Worm (Caenorhabditis elegans) whole organism, L4 larva: Measurements from ENCODE around the gene Y37D8A.3.

ENCODE experiments used
- T26A8.4 ChIP-seq: fragments of 200-800 bp; sonication (Bioruptor generic); IDR thresholded peaks from 2 replicates; pipeline ENCODE4 v1.3.6; 2022; ENCODE audit warnings: missing genetic modification characterization, missing compliant biosample characterization
- Y75B8A.6 ChIP-seq: fragments of 200-800 bp; sonication (Bioruptor generic); IDR thresholded peaks from 2 replicates; pipeline ENCODE4 v1.3.6; 2022; ENCODE audit warnings: missing genetic modification reagents, missing genetic modification characterization, missing compliant biosample characterization
- aha-1 ChIP-seq: fragments of 150-350 bp; peaks from one replicate; lab custom pipeline; 2014; ENCODE audit warnings: missing biosample characterization, missing genetic modification characterization
- arid-1 ChIP-seq: fragments of 200-800 bp; sonication (Bioruptor generic); conservative IDR thresholded peaks from 2 replicates; pipeline ENCODE4 v1.3.6; 2022; ENCODE audit warnings: missing genetic modification reagents, missing genetic modification characterization, missing compliant biosample characterization
- ceh-28 ChIP-seq: fragments of 150-350 bp; optimal IDR thresholded peaks from 2 replicates; lab custom pipeline; 2014; ENCODE audit warnings: missing biosample characterization, missing genetic modification reagents, missing genetic modification characterization
- ctbp-1 ChIP-seq: fragments of 200-800 bp; sonication (Bioruptor generic); IDR thresholded peaks from 2 replicates; pipeline ENCODE4 v1.3.6; 2022; ENCODE audit warnings: missing genetic modification reagents, missing genetic modification characterization, missing compliant biosample characterization
- daf-12 ChIP-seq: fragments of 150-350 bp; optimal IDR thresholded peaks from 2 replicates; lab custom pipeline; 2014; ENCODE audit warnings: missing biosample characterization, missing genetic modification reagents, missing genetic modification characterization
- daf-8 ChIP-seq: fragments of 200-800 bp; sonication (Bioruptor generic); IDR thresholded peaks from 2 replicates; pipeline ENCODE4 v1.3.6; 2022; ENCODE audit warnings: missing genetic modification characterization, missing compliant biosample characterization
- dmd-6 ChIP-seq: fragments of 200-800 bp; sonication (Bioruptor generic); IDR thresholded peaks from 2 replicates; pipeline ENCODE4 v1.3.6; 2022; ENCODE audit warnings: missing genetic modification reagents, missing genetic modification characterization, missing compliant biosample characterization
- dmd-9 ChIP-seq: fragments of 200-800 bp; sonication (Bioruptor generic); IDR thresholded peaks from 2 replicates; pipeline ENCODE4 v1.3.6; 2022; ENCODE audit warnings: missing genetic modification reagents, missing genetic modification characterization, missing compliant biosample characterization
- egl-43 ChIP-seq: fragments of 200-800 bp; sonication (Bioruptor generic); IDR thresholded peaks from 2 replicates; pipeline ENCODE4 v1.3.6; 2022; ENCODE audit warnings: missing genetic modification reagents, missing genetic modification characterization, missing compliant biosample characterization
- hif-1 ChIP-seq, 2 experiments: sonication (generic microtip); optimal IDR thresholded peaks; 2 replicates each; lab custom pipeline; 2016 to 2017; ENCODE audit warnings: missing compliant biosample characterization in 2 of 2, missing genetic modification characterization in 2 of 2, missing genetic modification reagents in 2 of 2, missing genotype in 2 of 2, mild to moderate bottlenecking in 1 of 2
- hlh-11 ChIP-seq: fragments of 200-800 bp; sonication (Bioruptor generic); optimal IDR thresholded peaks from 2 replicates; lab custom pipeline; 2018; ENCODE audit warnings: mild to moderate bottlenecking, missing genetic modification characterization, missing compliant biosample characterization
- hlh-30 ChIP-seq: sonication (generic microtip); optimal IDR thresholded peaks from 2 replicates; lab custom pipeline; 2017; ENCODE audit warnings: antibody characterized with exemption, mild to moderate bottlenecking, missing genetic modification characterization, missing compliant biosample characterization; ENCODE audit not compliant: insufficient read depth
- hmg-1.1 ChIP-seq: fragments of 200-800 bp; sonication (Bioruptor generic); IDR thresholded peaks from 2 replicates; pipeline ENCODE4 v1.3.6; 2022; ENCODE audit warnings: missing genetic modification reagents, missing genetic modification characterization, missing compliant biosample characterization
- lin-1 ChIP-seq: fragments of 200-800 bp; sonication (Bioruptor generic); IDR thresholded peaks from 2 replicates; pipeline ENCODE4 v1.3.6; 2022; ENCODE audit warnings: missing genetic modification reagents, missing genetic modification characterization, missing compliant biosample characterization
- lin-39 ChIP-seq: fragments of 150-350 bp; optimal IDR thresholded peaks from 2 replicates; lab custom pipeline; 2014; ENCODE audit warnings: missing biosample characterization, missing genetic modification reagents, missing genetic modification characterization
- mdl-1 ChIP-seq, 2 experiments: fragments of 150-350 bp in 1 of 2; sonication (generic microtip) in 1 of 2; optimal IDR thresholded peaks; 2 replicates each; lab custom pipeline; 2014 to 2017; ENCODE audit warnings: missing biosample characterization in 2 of 2, missing genetic modification characterization in 2 of 2
- mdt-29 ChIP-seq: fragments of 200-800 bp; sonication (Bioruptor generic); IDR thresholded peaks from 2 replicates; pipeline ENCODE4 v1.3.6; 2022; ENCODE audit warnings: missing genetic modification reagents, missing genetic modification characterization, missing compliant biosample characterization
- mxl-3 ChIP-seq: fragments of 200-800 bp; sonication (Bioruptor generic); optimal IDR thresholded peaks from 2 replicates; lab custom pipeline; 2018; ENCODE audit warnings: mild to moderate bottlenecking, missing genetic modification characterization, missing compliant biosample characterization
- nhr-11 ChIP-seq: fragments of 150-350 bp; optimal IDR thresholded peaks from 2 replicates; lab custom pipeline; 2014; ENCODE audit warnings: missing biosample characterization, missing genetic modification characterization
- nhr-28 ChIP-seq: fragments of 150-350 bp; optimal IDR thresholded peaks from 2 replicates; lab custom pipeline; 2014; ENCODE audit warnings: missing biosample characterization, missing genetic modification characterization
- nhr-48 ChIP-seq: sonication (generic microtip); optimal IDR thresholded peaks from 2 replicates; lab custom pipeline; 2016; ENCODE audit warnings: mild to moderate bottlenecking, missing genetic modification characterization, missing compliant biosample characterization
- nhr-6 ChIP-seq: fragments of 150-350 bp; optimal IDR thresholded peaks from 2 replicates; lab custom pipeline; 2014; ENCODE audit warnings: missing biosample characterization, missing genetic modification characterization
- pqm-1 ChIP-seq: sonication (generic microtip); optimal IDR thresholded peaks from 2 replicates; lab custom pipeline; 2017; ENCODE audit warnings: missing biosample characterization, missing genetic modification characterization
- skn-1 ChIP-seq: fragments of 150-350 bp; optimal IDR thresholded peaks from 2 replicates; lab custom pipeline; 2014; ENCODE audit warnings: missing biosample characterization, missing genetic modification characterization
- snpc-1.2 ChIP-seq: fragments of 200-800 bp; sonication (Bioruptor generic); IDR thresholded peaks from 2 replicates; pipeline ENCODE4 v1.3.6; 2022; ENCODE audit warnings: missing genetic modification reagents, missing genetic modification characterization, missing compliant biosample characterization
- snpc-4 ChIP-seq: fragments of 150-350 bp; optimal IDR thresholded peaks from 2 replicates; lab custom pipeline; 2014; ENCODE audit warnings: missing biosample characterization, missing genetic modification characterization
- unc-39 ChIP-seq: sonication (generic microtip); optimal IDR thresholded peaks from 2 replicates; lab custom pipeline; 2017; ENCODE audit warnings: missing biosample characterization, missing genetic modification characterization
- unc-62 ChIP-seq, 3 experiments: fragments of 150-350 bp in 1 of 3; sonication (generic microtip); optimal IDR thresholded peaks in 2 of 3; peaks in 1 of 3; 1 replicate in 1 of 3; 2 replicates in 2 of 3; lab custom pipeline; 2014 to 2017; ENCODE audit warnings: missing biosample characterization in 3 of 3, missing genetic modification characterization in 3 of 3, missing genetic modification reagents in 3 of 3, missing genotype in 1 of 3
- zfp-2 ChIP-seq: sonication (generic microtip); optimal IDR thresholded peaks from 2 replicates; lab custom pipeline; 2016; ENCODE audit warnings: mild to moderate bottlenecking, missing genetic modification characterization, missing compliant biosample characterization
- ztf-7 ChIP-seq: fragments of 150-350 bp; optimal IDR thresholded peaks from 2 replicates; lab custom pipeline; 2014; ENCODE audit warnings: missing biosample characterization, missing genetic modification characterization

The Y37D8A.3 gene

DNA sequence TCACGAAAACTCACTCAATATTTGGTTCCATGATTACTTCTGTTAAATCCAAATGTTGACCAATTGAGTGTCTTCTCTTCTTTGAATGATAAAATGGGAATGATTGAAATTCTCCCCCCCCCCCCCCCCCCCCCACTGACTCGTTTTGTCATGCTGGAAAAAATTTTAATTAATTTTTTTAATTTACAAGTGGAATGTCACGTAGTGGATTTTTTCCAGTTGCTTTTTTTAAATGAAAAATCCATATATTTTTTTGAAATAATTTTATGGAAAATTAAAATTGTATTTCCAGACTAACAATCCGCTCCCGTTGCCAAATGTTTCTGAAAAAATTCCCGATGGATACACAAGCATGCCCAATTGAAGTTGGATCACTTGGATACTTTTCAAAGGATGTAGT is 39.7 kb upstream of the Y37D8A.3 start, which contains the start of gene BE10.1:
TSS of gene BE10.1 (minus strand) at position 101 of the 400 bp plus-strand sequence.
- TF ChIP-seq dmd-9, result no peak
- no peak for TF ChIP-seq lin-39 (tag; lab: Kevin White, UChicago)
- no peak for TF ChIP-seq snpc-1.2 (GFP tag; lab: Robert Waterston, UW)
- no peak for TF ChIP-seq ctbp-1 (GFP tag; lab: Robert Waterston, UW)
- TF ChIP-seq skn-1 (tag; lab: Kevin White, UChicago), result no peak
- no peak for TF ChIP-seq nhr-28 (tag; lab: Kevin White, UChicago)
- no peak for TF ChIP-seq Y75B8A.6 (GFP tag; lab: Robert Waterston, UW)
- TF ChIP-seq zfp-2 (tag; lab: Kevin White, UChicago), result no peak
- TF ChIP-seq nhr-11 (tag; lab: Kevin White, UChicago), result no peak

DNA sequence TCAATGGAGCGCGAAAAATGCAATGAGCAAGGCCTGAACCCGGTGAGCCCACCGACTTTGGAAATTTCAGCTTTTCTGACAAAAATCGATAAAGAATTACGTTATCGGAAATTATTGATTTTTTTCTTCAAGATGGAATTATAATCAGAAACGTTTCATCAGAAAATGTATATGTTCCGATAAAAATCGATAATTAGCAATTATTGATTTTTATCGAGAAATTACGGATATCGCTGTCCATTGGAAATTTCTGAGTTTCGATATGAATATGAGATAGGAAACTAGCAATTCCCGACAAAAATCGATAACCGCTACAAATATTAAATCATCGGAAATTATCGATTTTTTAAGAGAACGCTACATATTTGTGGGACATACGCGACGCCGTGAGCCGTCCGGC is 35.0 kb upstream of the Y37D8A.3 start:
- no peak for TF ChIP-seq nhr-48 (tag; lab: Kevin White, UChicago)
- peak; percentile 95 for TF ChIP-seq ceh-28 (tag; lab: Kevin White, UChicago)

DNA sequence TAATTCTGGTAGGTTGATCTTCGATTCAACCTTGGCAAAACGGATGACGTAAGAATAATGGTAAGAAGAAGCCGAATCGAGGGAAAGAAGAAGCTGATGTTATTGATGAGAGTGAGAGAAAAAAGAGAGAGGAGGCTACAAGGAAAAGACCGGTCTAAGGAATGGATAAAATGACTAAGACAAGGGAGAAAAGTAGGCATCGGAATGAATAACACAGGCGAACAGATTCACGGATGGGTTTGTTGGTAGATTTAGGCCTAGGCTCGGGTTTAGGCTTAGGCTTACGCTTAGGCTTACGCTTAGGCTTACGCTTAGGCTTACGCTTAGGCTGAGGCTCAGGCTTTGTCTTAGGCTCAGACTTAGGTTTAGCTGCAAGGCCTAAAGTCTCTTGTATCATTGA is 30.7 kb upstream of the Y37D8A.3 start, which contains the start of gene agmo-1:
TSS of gene agmo-1 (minus strand) at position 101 of the 400 bp plus-strand sequence.
- TF ChIP-seq dmd-6 (GFP tag; lab: Robert Waterston, UW) (no peak), nhr-6 (tag; lab: Kevin White, UChicago) (no peak), nhr-28 (tag; lab: Kevin White, UChicago) (peak; percentile 9)

DNA sequence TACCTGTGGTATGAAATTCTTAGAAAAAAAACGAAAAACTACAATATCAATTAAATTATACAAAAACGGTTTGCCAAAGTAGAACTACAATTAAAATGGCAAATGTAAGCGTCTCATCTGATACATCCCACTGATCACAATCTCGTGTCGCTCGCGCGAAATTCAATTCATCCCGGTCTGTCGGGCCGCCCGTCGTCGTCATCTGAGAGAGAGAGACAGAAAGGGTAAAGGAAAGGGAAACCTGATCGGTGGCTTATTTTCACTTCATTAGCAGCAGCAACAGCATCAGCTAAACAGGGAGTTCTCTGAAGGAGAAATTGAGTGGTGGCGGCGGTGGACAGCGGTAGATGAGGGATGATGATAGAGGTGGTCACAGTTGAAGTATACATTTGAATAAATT is 28.6 kb upstream of the Y37D8A.3 start:
- TF ChIP-seq lin-1 (no peak), hlh-11 (tag; lab: Kevin White, UChicago) (peak; percentile 68), nhr-28 (tag; lab: Kevin White, UChicago) (peak; percentile 43), mdl-1 (tag; optimal IDR thresholded peaks at IDR 0.05; lab: Kevin White, UChicago) (peak in 1 of 2 experiments; percentile 23), hlh-30 (tag; lab: Kevin White, UChicago) (peak; percentile 51), mxl-3 (peak; percentile 66)

DNA sequence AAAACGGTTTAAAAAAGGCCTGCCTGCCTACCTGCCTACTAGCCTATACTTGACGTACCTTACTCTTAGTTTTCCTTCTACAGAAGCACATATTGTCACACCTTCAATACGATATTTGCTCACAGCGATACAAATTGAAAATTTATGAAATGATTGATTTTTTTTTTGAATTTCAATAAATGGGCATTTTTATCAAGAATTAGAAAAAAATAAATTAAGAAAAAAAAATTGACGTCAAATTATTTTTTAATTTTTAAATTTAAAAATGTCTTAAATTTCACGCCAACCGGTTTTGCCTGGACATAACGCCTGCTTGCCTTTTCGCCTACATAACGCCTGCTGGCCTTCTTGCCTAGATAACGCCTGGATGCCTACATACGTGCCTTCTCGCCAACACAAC is 22.5 kb upstream of the Y37D8A.3 start, which contains the start of gene BE10.5:
TSS of gene BE10.5 (minus strand) at position 101 of the 400 bp plus-strand sequence.
- TF ChIP-seq arid-1, result no peak
- TF ChIP-seq unc-62 (GFP tag; optimal IDR thresholded peaks at IDR 0.05 in 1 of 2; lab: Kevin White, UChicago), result no peak
- TF ChIP-seq unc-62 (tag; optimal IDR thresholded peaks at IDR 0.05; lab: Kevin White, UChicago), result no peak
- TF ChIP-seq, all 104 proteins: peak for 0

DNA sequence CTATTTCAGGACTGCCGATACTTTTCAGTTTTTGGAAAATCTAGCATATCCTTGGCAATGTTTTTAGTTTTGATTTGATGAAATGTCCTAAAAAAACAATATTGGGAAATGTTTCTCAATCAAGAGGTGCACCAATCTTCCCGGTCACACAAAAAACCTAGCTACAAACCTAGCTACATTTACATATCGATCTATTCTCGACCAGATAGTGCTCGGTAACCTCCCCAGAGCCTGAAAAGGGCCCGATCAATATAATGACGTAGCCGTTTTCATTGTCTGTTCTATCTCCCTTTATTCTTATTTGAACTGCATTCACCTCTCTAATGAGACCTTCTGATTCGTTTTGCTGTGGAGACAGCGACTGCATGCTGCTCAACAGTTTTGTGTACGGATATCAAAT is 21.4 kb upstream of the Y37D8A.3 start, which contains the start of gene BE10.3:
TSS of gene BE10.3 (plus strand) at position 301 of the 400 bp plus-strand sequence.
- no peak for TF ChIP-seq hif-1 (tag; optimal IDR thresholded peaks at IDR 0.05; lab: Kevin White, UChicago)
- TF ChIP-seq aha-1 (tag; lab: Kevin White, UChicago), result no peak
- TF ChIP-seq egl-43 (GFP tag; lab: Robert Waterston, UW), result no peak
- TF ChIP-seq daf-12, result no peak
- no peak for TF ChIP-seq pqm-1 (tag; lab: Kevin White, UChicago)
- TF ChIP-seq daf-8, result no peak
- no peak for TF ChIP-seq snpc-4 (tag; lab: Kevin White, UChicago)
- no peak for TF ChIP-seq T26A8.4 (GFP tag; lab: Robert Waterston, UW)
- no peak for TF ChIP-seq mdt-29 (GFP tag; lab: Robert Waterston, UW)
- TF ChIP-seq unc-39 (tag; lab: Kevin White, UChicago), result no peak
- TF ChIP-seq hmg-1.1, result no peak
- no peak for TF ChIP-seq ztf-7 (tag; lab: Kevin White, UChicago)
